Fruit fly (Drosophila melanogaster) whole organism, embryonic: ENCODE results near the gene CG13850.

Experiments used
- ATbp ChIP-seq: fragments of 200-800 bp; sonication (Bioruptor generic); optimal IDR thresholded peaks from 2 replicates; lab custom pipeline; 2017; ENCODE audit warnings: missing biosample characterization, mild to moderate bottlenecking, missing genetic modification characterization, missing genetic modification reagents
- Ada2b ChIP-seq: fragments of 200-800 bp; sonication (Bioruptor generic); IDR thresholded peaks from 2 replicates; pipeline ENCODE4 v1.3.6; 2022; ENCODE audit warnings: missing biosample characterization, missing genetic modification characterization
- B-H1 ChIP-seq: fragments of 200-800 bp; sonication (Bioruptor generic); IDR thresholded peaks from 3 replicates; pipeline ENCODE4 v1.3.6; 2022; ENCODE audit warnings: missing biosample characterization, missing genetic modification characterization
- CG11398 ChIP-seq: fragments of 200-800 bp; sonication (Bioruptor generic); optimal IDR thresholded peaks from 2 replicates; lab custom pipeline; 2016; ENCODE audit warnings: missing biosample characterization, missing genetic modification characterization
- CG11456 ChIP-seq: fragments of 200-800 bp; sonication (Bioruptor generic); IDR thresholded peaks from 3 replicates; pipeline ENCODE4 v1.3.6; 2022; ENCODE audit warnings: missing biosample characterization, missing genetic modification characterization
- CG12104 ChIP-seq: fragments of 200-800 bp; sonication (Bioruptor generic); optimal IDR thresholded peaks from 3 replicates; lab custom pipeline; 2016; ENCODE audit warnings: missing biosample characterization, missing genetic modification characterization
- CG12942 ChIP-seq: fragments of 200-800 bp; sonication (Bioruptor generic); optimal IDR thresholded peaks from 3 replicates; lab custom pipeline; 2016; ENCODE audit warnings: missing biosample characterization, missing genetic modification characterization
- CG13123 ChIP-seq: fragments of 200-800 bp; sonication (Bioruptor generic); optimal IDR thresholded peaks from 2 replicates; lab custom pipeline; 2016; ENCODE audit warnings: missing biosample characterization, missing genetic modification characterization
- CG13424 ChIP-seq: fragments of 200-800 bp; sonication (Bioruptor generic); optimal IDR thresholded peaks from 2 replicates; lab custom pipeline; 2019; ENCODE audit warnings: missing biosample characterization, mild to moderate bottlenecking, missing genetic modification characterization, moderate library complexity
- CG17361 ChIP-seq: fragments of 200-800 bp; sonication (Bioruptor generic); IDR thresholded peaks from 3 replicates; pipeline ENCODE4 v1.3.6; 2022; ENCODE audit warnings: missing biosample characterization, missing genetic modification characterization
- CG2129 ChIP-seq: fragments of 200-800 bp; sonication (Bioruptor generic); IDR thresholded peaks from 2 replicates; pipeline ENCODE4 v1.3.6; 2022; ENCODE audit warnings: missing biosample characterization, missing genetic modification characterization; ENCODE audit not compliant: partially characterized antibody
- CG34224 ChIP-seq: fragments of 200-800 bp; sonication (Bioruptor generic); IDR thresholded peaks from 3 replicates; pipeline ENCODE4 v1.3.6; 2022; ENCODE audit warnings: missing biosample characterization, missing genetic modification characterization; ENCODE audit not compliant: partially characterized antibody
- CG5180 ChIP-seq: fragments of 200-800 bp; sonication (Bioruptor generic); optimal IDR thresholded peaks from 3 replicates; lab custom pipeline; 2017; ENCODE audit warnings: missing biosample characterization, missing genetic modification characterization, mild to moderate bottlenecking, moderate library complexity, missing genetic modification reagents
- CG5245 ChIP-seq: fragments of 200-800 bp; sonication (Bioruptor generic); optimal IDR thresholded peaks from 3 replicates; lab custom pipeline; 2016; ENCODE audit warnings: missing biosample characterization, missing genetic modification characterization
- CG6254 ChIP-seq: fragments of 200-800 bp; sonication (Bioruptor generic); optimal IDR thresholded peaks from 3 replicates; lab custom pipeline; 2017; ENCODE audit warnings: mild to moderate bottlenecking, missing biosample characterization, missing genetic modification reagents, missing genetic modification characterization
- CG8290 ChIP-seq, 3 experiments: fragments of 200-800 bp; sonication (Bioruptor generic); optimal IDR thresholded peaks; 2 replicates each; lab custom pipeline; 2016 to 2019; ENCODE audit warnings: missing biosample characterization in 3 of 3, missing genetic modification characterization in 3 of 3, mild to moderate bottlenecking in 2 of 3, moderate library complexity in 1 of 3
- CG9876 ChIP-seq: fragments of 200-800 bp; sonication (Bioruptor generic); optimal IDR thresholded peaks from 2 replicates; lab custom pipeline; 2016; ENCODE audit warnings: missing biosample characterization, missing genetic modification characterization
- Chrac-16 ChIP-seq: fragments of 200-800 bp; sonication (Bioruptor generic); optimal IDR thresholded peaks from 3 replicates; lab custom pipeline; 2016; ENCODE audit warnings: missing biosample characterization, missing genetic modification characterization
- Dip2 ChIP-seq: fragments of 200-800 bp; sonication (Bioruptor generic); IDR thresholded peaks from 2 replicates; pipeline ENCODE4 v1.3.6; 2022; ENCODE audit warnings: missing biosample characterization, missing genetic modification characterization
- Dp ChIP-seq: fragments of 200-800 bp; sonication (Bioruptor generic); optimal IDR thresholded peaks from 2 replicates; lab custom pipeline; 2018; ENCODE audit warnings: missing biosample characterization, mild to moderate bottlenecking, missing genetic modification characterization, moderate library complexity
- E2f1 ChIP-seq: fragments of 200-800 bp; sonication (Bioruptor generic); IDR thresholded peaks from 2 replicates; pipeline ENCODE4 v1.3.6; 2022; ENCODE audit warnings: missing biosample characterization, missing genetic modification characterization
- Fer3 ChIP-seq: fragments of 200-800 bp; sonication (Bioruptor generic); optimal IDR thresholded peaks from 2 replicates; lab custom pipeline; 2018; ENCODE audit warnings: missing biosample characterization, mild to moderate bottlenecking, missing genetic modification characterization, moderate library complexity
- MTF-1 ChIP-seq: fragments of 200-800 bp; sonication (Bioruptor generic); optimal IDR thresholded peaks from 2 replicates; lab custom pipeline; 2018; ENCODE audit warnings: missing biosample characterization, mild to moderate bottlenecking, missing genetic modification characterization, borderline replicate concordance
- NC2β ChIP-seq: fragments of 200-800 bp; sonication (Bioruptor generic); optimal IDR thresholded peaks from 2 replicates; lab custom pipeline; 2016; ENCODE audit warnings: missing biosample characterization, missing genetic modification characterization
- Oaz ChIP-seq: fragments of 200-800 bp; sonication (Bioruptor generic); IDR thresholded peaks from 2 replicates; pipeline ENCODE4 v1.3.6; 2022; ENCODE audit warnings: missing biosample characterization, missing genetic modification characterization
- Sry-δ ChIP-seq: fragments of 200-800 bp; sonication (Bioruptor generic); optimal IDR thresholded peaks from 2 replicates; lab custom pipeline; 2016; ENCODE audit warnings: missing biosample characterization, missing genetic modification characterization
- ac ChIP-seq: fragments of 200-800 bp; sonication (Bioruptor generic); optimal IDR thresholded peaks from 3 replicates; lab custom pipeline; 2017; ENCODE audit warnings: missing biosample characterization, mild to moderate bottlenecking, missing genetic modification characterization
- amos ChIP-seq: fragments of 200-800 bp; sonication (Bioruptor generic); IDR thresholded peaks from 2 replicates; pipeline ENCODE4 v1.3.6; 2022; ENCODE audit warnings: missing biosample characterization, missing genetic modification characterization; ENCODE audit not compliant: partially characterized antibody
- ash1 ChIP-seq: fragments of 200-800 bp; sonication (Bioruptor generic); optimal IDR thresholded peaks from 2 replicates; lab custom pipeline; 2018; ENCODE audit warnings: missing biosample characterization, mild to moderate bottlenecking, missing genetic modification characterization
- croc ChIP-seq: fragments of 200-800 bp; sonication (Bioruptor generic); conservative IDR thresholded peaks from 3 replicates; pipeline ENCODE4 v1.3.6; 2022; ENCODE audit warnings: missing biosample characterization, missing genetic modification characterization
- dati ChIP-seq: fragments of 200-800 bp; sonication (Bioruptor generic); IDR thresholded peaks from 2 replicates; pipeline ENCODE4 v1.3.6; 2022; ENCODE audit warnings: missing biosample characterization, missing genetic modification characterization
- disco-r ChIP-seq: fragments of 200-800 bp; sonication (Bioruptor generic); optimal IDR thresholded peaks from 2 replicates; lab custom pipeline; 2016; ENCODE audit warnings: missing biosample characterization, missing genetic modification characterization
- emc ChIP-seq: fragments of 200-800 bp; sonication (Bioruptor generic); optimal IDR thresholded peaks from 2 replicates; lab custom pipeline; 2016; ENCODE audit warnings: missing biosample characterization, missing genetic modification characterization
- fu2 ChIP-seq: fragments of 200-800 bp; sonication (Bioruptor generic); optimal IDR thresholded peaks from 2 replicates; lab custom pipeline; 2016; ENCODE audit warnings: missing biosample characterization, missing genetic modification characterization
- grau ChIP-seq: fragments of 200-800 bp; optimal IDR thresholded peaks from 3 replicates; lab custom pipeline; 2019; ENCODE audit warnings: missing biosample characterization, mild to moderate bottlenecking, missing genetic modification characterization, moderate library complexity
- hbn ChIP-seq: fragments of 200-800 bp; sonication (Bioruptor generic); IDR thresholded peaks from 2 replicates; pipeline ENCODE4 v1.3.6; 2022; ENCODE audit warnings: missing biosample characterization, missing genetic modification characterization; ENCODE audit not compliant: partially characterized antibody
- jumu ChIP-seq: fragments of 200-800 bp; sonication (Bioruptor generic); optimal IDR thresholded peaks from 3 replicates; lab custom pipeline; 2016; ENCODE audit warnings: missing biosample characterization, missing genetic modification characterization
- lab ChIP-seq: fragments of 200-800 bp; sonication (Bioruptor generic); optimal IDR thresholded peaks from 3 replicates; lab custom pipeline; 2017; ENCODE audit warnings: missing biosample characterization, missing genetic modification characterization, mild to moderate bottlenecking, moderate library complexity, missing genetic modification reagents
- luna ChIP-seq: fragments of 200-800 bp; sonication (Bioruptor generic); optimal IDR thresholded peaks from 2 replicates; lab custom pipeline; 2016; ENCODE audit warnings: missing biosample characterization, missing genetic modification characterization
- mirr ChIP-seq: fragments of 200-800 bp; sonication (Bioruptor generic); optimal IDR thresholded peaks from 3 replicates; lab custom pipeline; 2018; ENCODE audit warnings: missing biosample characterization, mild to moderate bottlenecking, missing genetic modification characterization
- mld ChIP-seq: fragments of 200-800 bp; sonication (Bioruptor generic); IDR thresholded peaks from 3 replicates; pipeline ENCODE4 v1.3.6; 2022; ENCODE audit warnings: missing biosample characterization, missing genetic modification characterization; ENCODE audit not compliant: partially characterized antibody
- pan ChIP-seq, 4 experiments: fragments of >200 bp in 3 of 4; fragments of 200-800 bp in 1 of 4; sonication (Bioruptor generic) in 1 of 4; optimal IDR thresholded peaks in 3 of 4; IDR thresholded peaks in 1 of 4; 2 replicates each; pipeline versions ENCODE4 v1.3.6 to Lab custom; 2017 to 2022; ENCODE audit warnings: missing biosample characterization in 2 of 4, missing genetic modification characterization in 2 of 4, mixed read lengths in 1 of 4
- run ChIP-seq: fragments of 200-800 bp; sonication (Bioruptor generic); optimal IDR thresholded peaks from 3 replicates; lab custom pipeline; 2018; ENCODE audit warnings: missing biosample characterization, mild to moderate bottlenecking, missing genetic modification characterization
- sc ChIP-seq, 3 experiments: fragments of >200 bp in 2 of 3; fragments of 200-800 bp in 1 of 3; sonication (Bioruptor generic) in 1 of 3; optimal IDR thresholded peaks; 2 replicates in 2 of 3; 3 replicates in 1 of 3; lab custom pipeline; 2017; ENCODE audit warnings: mild to moderate bottlenecking in 1 of 3, missing biosample characterization in 1 of 3, missing genetic modification characterization in 1 of 3, missing genetic modification reagents in 1 of 3
- slbo ChIP-seq: fragments of 200-800 bp; sonication (Bioruptor generic); IDR thresholded peaks from 2 replicates; pipeline ENCODE4 v1.3.6; 2022; ENCODE audit warnings: missing biosample characterization, missing genetic modification characterization
- so ChIP-seq: fragments of 200-800 bp; sonication (Bioruptor generic); IDR thresholded peaks from 3 replicates; pipeline ENCODE4 v1.3.6; 2022; ENCODE audit warnings: missing biosample characterization, missing genetic modification characterization
- sqz ChIP-seq: fragments of 200-800 bp; sonication (Bioruptor generic); optimal IDR thresholded peaks from 3 replicates; lab custom pipeline; 2018; ENCODE audit warnings: missing biosample characterization, mild to moderate bottlenecking, missing genetic modification characterization
- ssp ChIP-seq: fragments of 200-800 bp; sonication (Bioruptor generic); IDR thresholded peaks from 2 replicates; pipeline ENCODE4 v1.3.6; 2022; ENCODE audit warnings: missing biosample characterization, missing genetic modification characterization
- stwl ChIP-seq: fragments of 200-800 bp; sonication (Bioruptor generic); optimal IDR thresholded peaks from 3 replicates; lab custom pipeline; 2018; ENCODE audit warnings: missing biosample characterization, mild to moderate bottlenecking, missing genetic modification characterization, moderate library complexity

The CG13850 gene

DNA sequence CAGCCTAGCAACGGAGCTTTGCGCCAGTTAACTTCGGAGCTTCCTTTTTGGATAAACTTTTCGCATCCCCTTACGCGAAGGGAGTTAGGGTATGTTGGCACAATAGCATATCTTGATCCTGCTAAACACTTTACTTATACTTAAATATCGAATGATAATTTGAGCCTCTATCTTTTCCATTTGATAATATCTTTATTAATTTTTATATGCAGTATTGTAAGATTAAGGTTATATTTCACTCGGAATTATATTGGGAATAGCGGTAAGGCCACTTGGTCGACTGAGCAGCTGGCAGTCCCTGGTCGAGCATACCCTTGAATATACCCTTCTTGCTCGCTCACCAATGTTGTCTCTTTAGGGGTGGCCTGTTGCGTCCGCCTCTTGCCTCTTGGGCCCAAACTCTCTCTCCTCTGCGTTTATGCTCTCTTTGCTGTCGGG is 41.9 kb downstream of the CG13850 start (continued):
- TF ChIP-seq mirr (GFP tag; lab: Kevin White, UChicago) (no peak), B-H1 (GFP tag; lab: Robert Waterston, UW) (peak; percentile 42; the same call in 2 of the 3 replicates), ac (no peak), Dp (GFP tag; lab: Kevin White, UChicago) (no peak), so (GFP tag; lab: Robert Waterston, UW) (peak; percentile 77; the same call in 2 of the 3 replicates), emc (no peak), CG17361 (GFP tag; lab: Robert Waterston, UW) (peak; percentile 61), ash1 (GFP tag; lab: Kevin White, UChicago) (no peak), CG34224 (GFP tag; lab: Robert Waterston, UW) (no peak), ssp (GFP tag; lab: Robert Waterston, UW) (no peak), CG12104 (peak; percentile 40), pan (optimal IDR thresholded peaks at IDR 0.05; lab: Kevin White, UChicago) (peak in 1 of 2 experiments; percentile 31), pan (GFP tag; optimal IDR thresholded peaks at IDR 0.05 in 1 of 2, IDR thresholded peaks at IDR 0.05 in 1 of 2) (peak in 1 of 2 experiments; percentile 82), croc (peak; percentile 28; the same call in 2 of the 3 replicates), Dip2 (GFP tag; lab: Robert Waterston, UW) (no peak), Ada2b (GFP tag; lab: Robert Waterston, UW) (peak; percentile 84), mld (GFP tag; lab: Robert Waterston, UW) (no peak), CG12942 (GFP tag; lab: Kevin White, UChicago) (peak; percentile 26), amos (GFP tag; lab: Robert Waterston, UW) (no peak), sc (optimal IDR thresholded peaks at IDR 0.05; lab: Kevin White, UChicago) (no peak), sc (GFP tag; optimal IDR thresholded peaks at IDR 0.05; lab: Kevin White, UChicago) (peak; percentile 17), CG8290 (GFP tag; optimal IDR thresholded peaks at IDR 0.05; lab: Kevin White, UChicago) (no peak), CG8290 (tag; optimal IDR thresholded peaks at IDR 0.05; lab: Kevin White, UChicago) (no peak), CG9876 (GFP tag; lab: Kevin White, UChicago) (no peak), lab (GFP tag; lab: Kevin White, UChicago) (peak; percentile 85), luna (GFP tag; lab: Kevin White, UChicago) (no peak), CG5245 (GFP tag; lab: Kevin White, UChicago) (peak; percentile 32), fu2 (GFP tag; lab: Kevin White, UChicago) (no peak), stwl (tag; lab: Kevin White, UChicago) (no peak), Oaz (0 out of 2 replicates have a peak, but pooled peaks have one; percentile 60), CG11398 (no peak), jumu (GFP tag; lab: Kevin White, UChicago) (no peak), CG5180 (peak; percentile 25), CG13424 (tag; lab: Kevin White, UChicago) (peak; percentile 65), slbo (peak; percentile 92), CG13123 (GFP tag; lab: Kevin White, UChicago) (no peak), hbn (GFP tag; lab: Robert Waterston, UW) (no peak), CG2129 (no peak), MTF-1 (GFP tag; lab: Kevin White, UChicago) (no peak), Fer3 (tag; lab: Kevin White, UChicago) (peak; percentile 55), disco-r (GFP tag; lab: Kevin White, UChicago) (no peak), Sry-δ (no peak), CG6254 (GFP tag; lab: Kevin White, UChicago) (peak; percentile 27), Chrac-16 (GFP tag; lab: Kevin White, UChicago) (peak; percentile 14), ATbp (peak; percentile 54), E2f1 (GFP tag; lab: Robert Waterston, UW) (peak; percentile 60), sqz (GFP tag; lab: Kevin White, UChicago) (no peak), NC2β (GFP tag; lab: Kevin White, UChicago) (no peak), dati (no peak), CG11456 (GFP tag; lab: Robert Waterston, UW) (peak; percentile 75; the same call in 2 of the 3 replicates), run (tag; lab: Kevin White, UChicago) (peak; percentile 8), grau (tag; lab: Kevin White, UChicago) (peak; percentile 68)
